Worm (Caenorhabditis elegans) whole organism, L4 larva: ENCODE data around the gene cka-1.
"Not testable (repeated sequence)": the region's sequence is repeated elsewhere in the genome, so short reads cannot be mapped to it uniquely, and the experiment has no call there.

Source experiments
- ama-1 ChIP-seq: fragments of 150-350 bp; optimal IDR thresholded peaks from 2 replicates; lab custom pipeline; 2014; ENCODE audit warnings: inconsistent platforms, mixed read lengths
- egl-27 ChIP-seq: sonication (generic microtip); optimal IDR thresholded peaks from 3 replicates; lab custom pipeline; 2017; ENCODE audit warnings: missing biosample characterization, missing genetic modification reagents, missing genetic modification characterization
- nhr-28 ChIP-seq: fragments of 150-350 bp; optimal IDR thresholded peaks from 2 replicates; lab custom pipeline; 2014; ENCODE audit warnings: missing biosample characterization, missing genetic modification characterization
- nhr-77 ChIP-seq: fragments of 150-350 bp; optimal IDR thresholded peaks from 2 replicates; lab custom pipeline; 2014; ENCODE audit warnings: missing biosample characterization, missing genetic modification characterization
- snpc-4 ChIP-seq: fragments of 150-350 bp; optimal IDR thresholded peaks from 2 replicates; lab custom pipeline; 2014; ENCODE audit warnings: missing biosample characterization, missing genetic modification characterization
- unc-39 ChIP-seq: sonication (generic microtip); optimal IDR thresholded peaks from 2 replicates; lab custom pipeline; 2017; ENCODE audit warnings: missing biosample characterization, missing genetic modification characterization

- not testable (repeated sequence) for TF ChIP-seq unc-39 (tag; lab: Kevin White, UChicago); egl-27 (tag; lab: Kevin White, UChicago); snpc-4; ama-1; nhr-77 (tag; lab: Kevin White, UChicago); nhr-28 (tag; lab: Kevin White, UChicago)
These were observed 29.6 kb upstream of the cka-1 start, which contains the start of gene msp-79 for ce11 chrIV:9767054-9767453.
